Fruit fly (Drosophila melanogaster): ENCODE results near the gene CG32988.

CG32988 gene

dm6 chr2L:8860767-8861166 lies 3.9 kb upstream of the CG32988 start (continued):
- peak; percentile 18 for TF ChIP-seq Antp (GFP tag; optimal IDR thresholded peaks at IDR 0.05)
- TF ChIP-seq CG11456 (GFP tag; IDR thresholded peaks at IDR 0.05), result 0 out of 3 replicates have a peak, but pooled peaks have one; percentile 63
- peak; percentile 78 for TF ChIP-seq tin (GFP tag; optimal IDR thresholded peaks at IDR 0.05)
- peak; percentile 35; the same call in 1 of the 2 replicates for TF ChIP-seq MBD-R2 (GFP tag; IDR thresholded peaks at IDR 0.05)
- no peak for TF ChIP-seq cg (GFP tag; optimal IDR thresholded peaks at IDR 0.05)
- TF ChIP-seq PHDP (tag; optimal IDR thresholded peaks at IDR 0.05), result peak; percentile 56
- peak; percentile 13 for TF ChIP-seq Max (GFP tag; optimal IDR thresholded peaks at IDR 0.05)
- no peak for TF ChIP-seq hkb (optimal IDR thresholded peaks at IDR 0.05)
- TF ChIP-seq hkb (GFP tag; IDR thresholded peaks at IDR 0.05), result peak; percentile 81
- no peak for TF ChIP-seq Dll (GFP tag; IDR thresholded peaks at IDR 0.05; ENCODE audit: partially characterized antibody)
- TF ChIP-seq wdn (GFP tag; IDR thresholded peaks at IDR 0.05), result peak; percentile 15; the same call in 1 of the 2 replicates
- peak; percentile 2 for TF ChIP-seq stwl (tag; optimal IDR thresholded peaks at IDR 0.05)
- no peak for TF ChIP-seq CG15269 (tag; optimal IDR thresholded peaks at IDR 0.05)
- TF ChIP-seq CG3838 (GFP tag; optimal IDR thresholded peaks at IDR 0.05), result no peak
- TF ChIP-seq CG10321 (GFP tag; IDR thresholded peaks at IDR 0.05), result no peak
- TF ChIP-seq Rx (GFP tag; IDR thresholded peaks at IDR 0.05), result peak; percentile 50; the same call in 1 of the 2 replicates
- no peak for TF ChIP-seq CG2116 (GFP tag; optimal IDR thresholded peaks at IDR 0.05)
- TF ChIP-seq CG34224 (GFP tag; IDR thresholded peaks at IDR 0.05; ENCODE audit: partially characterized antibody), result no peak
- peak; percentile 60 for TF ChIP-seq bab2 (GFP tag; optimal IDR thresholded peaks at IDR 0.05)
- no peak for TF ChIP-seq CG7987 (GFP tag; optimal IDR thresholded peaks at IDR 0.05)
- peak; percentile 73 for TF ChIP-seq CG10267 (tag; optimal IDR thresholded peaks at IDR 0.05)
- TF ChIP-seq CG3281 (GFP tag; optimal IDR thresholded peaks at IDR 0.05), result peak; percentile 27
- TF ChIP-seq CG8765 (GFP tag; IDR thresholded peaks at IDR 0.05), result no peak; the same call in 1 of the 2 replicates
- TF ChIP-seq Hr78 (GFP tag; optimal IDR thresholded peaks at IDR 0.05), result peak in 1 of 2 experiments; percentile 7
- TF ChIP-seq sc (optimal IDR thresholded peaks at IDR 0.05), result no peak
- TF ChIP-seq sc (GFP tag; optimal IDR thresholded peaks at IDR 0.05), result peak; percentile 32
- TF ChIP-seq kay (GFP tag; optimal IDR thresholded peaks at IDR 0.05), result peak; percentile 13
- TF ChIP-seq pb (GFP tag; optimal IDR thresholded peaks at IDR 0.05), result peak; percentile 9
- peak; percentile 43 for TF ChIP-seq CG33213 (GFP tag; optimal IDR thresholded peaks at IDR 0.05)
- TF ChIP-seq CG10654 (GFP tag; optimal IDR thresholded peaks at IDR 0.05), result peak; percentile 51
- no peak for TF ChIP-seq MESR4 (GFP tag; optimal IDR thresholded peaks at IDR 0.05)
- TF ChIP-seq CG6254 (GFP tag; optimal IDR thresholded peaks at IDR 0.05), result peak; percentile 78
- TF ChIP-seq HLH3B (GFP tag; IDR thresholded peaks at IDR 0.05), result peak; percentile 81
- TF ChIP-seq Doc2 (GFP tag; IDR thresholded peaks at IDR 0.05), result no peak
- TF ChIP-seq Trl (optimal IDR thresholded peaks at IDR 0.05), result no peak
- peak; percentile 54 for TF ChIP-seq Trl (GFP tag; optimal IDR thresholded peaks at IDR 0.05)
- peak; percentile 81 for TF ChIP-seq tgo (GFP tag; IDR thresholded peaks at IDR 0.05)
- no peak for TF ChIP-seq CG43689 (GFP tag; IDR thresholded peaks at IDR 0.05)
- TF ChIP-seq GATAe (GFP tag; conservative IDR thresholded peaks at IDR 0.05), result no peak
- TF ChIP-seq amos (GFP tag; IDR thresholded peaks at IDR 0.05; ENCODE audit: partially characterized antibody), result no peak
- peak; percentile 17 for TF ChIP-seq Nf-YB (GFP tag; optimal IDR thresholded peaks at IDR 0.05)
- no peak for TF ChIP-seq CG4854 (GFP tag; optimal IDR thresholded peaks at IDR 0.05)
- peak; percentile 63; the same call in 1 of the 3 replicates for TF ChIP-seq so (GFP tag; IDR thresholded peaks at IDR 0.05)
- peak; percentile 59 for TF ChIP-seq CG16815 (GFP tag; optimal IDR thresholded peaks at IDR 0.05)
- TF ChIP-seq Sin3A (optimal IDR thresholded peaks at IDR 0.05), result no peak
- peak; percentile 27 for TF ChIP-seq jumu (GFP tag; optimal IDR thresholded peaks at IDR 0.05)
- TF ChIP-seq CG2712 (tag; optimal IDR thresholded peaks at IDR 0.05), result peak; percentile 88
- TF ChIP-seq onecut (GFP tag; IDR thresholded peaks at IDR 0.05), result peak; percentile 63
- peak; percentile 67 for TF ChIP-seq ind (GFP tag; optimal IDR thresholded peaks at IDR 0.05)
- no peak for TF ChIP-seq pros (GFP tag; optimal IDR thresholded peaks at IDR 0.05)
- no peak for TF ChIP-seq CG9876 (GFP tag; optimal IDR thresholded peaks at IDR 0.05)
- TF ChIP-seq klu (GFP tag; IDR thresholded peaks at IDR 0.05), result 0 out of 2 replicates have a peak, but pooled peaks have one; percentile 22
